Worm (Caenorhabditis elegans): ENCODE data around the gene srv-2.

srv-2 gene

ce11 chrII:10557206-10557574 is 44.9 kb downstream of the srv-2 start (continued):
- TF ChIP-seq lir-3 (tag; optimal IDR thresholded peaks at IDR 0.05; ENCODE audit: poor library complexity), result peak; percentile 45
- peak; percentile 88 for TF ChIP-seq mep-1 (tag; optimal IDR thresholded peaks at IDR 0.05)
- TF ChIP-seq nhr-28 (tag; optimal IDR thresholded peaks at IDR 0.05), result no peak
- TF ChIP-seq ets-5 (GFP tag; IDR thresholded peaks at IDR 0.05), result no peak
- TF ChIP-seq nhr-11 (tag; optimal IDR thresholded peaks at IDR 0.05), result no peak
- peak; percentile 30 for TF ChIP-seq xbp-1 (tag; optimal IDR thresholded peaks at IDR 0.05)
- peak; percentile 79 for TF ChIP-seq blmp-1 (tag; optimal IDR thresholded peaks at IDR 0.05)
- peak; percentile 41 for TF ChIP-seq nhr-47 (tag; optimal IDR thresholded peaks at IDR 0.05)
- TF ChIP-seq C04F5.9 (tag; optimal IDR thresholded peaks at IDR 0.05), result no peak
- no peak for TF ChIP-seq tlp-1 (tag; optimal IDR thresholded peaks at IDR 0.05)
- TF ChIP-seq fkh-4 (tag; optimal IDR thresholded peaks at IDR 0.05; ENCODE audit: borderline replicate concordance), result no peak
- TF ChIP-seq isw-1 (GFP tag; IDR thresholded peaks at IDR 0.05), result no peak
- no peak for TF ChIP-seq nhr-77 (tag; optimal IDR thresholded peaks at IDR 0.05)
- peak; percentile 22 for TF ChIP-seq elt-2 (tag; optimal IDR thresholded peaks at IDR 0.05)
- peak in 2 of 6 experiments; percentile 44 to 85 for TF ChIP-seq elt-3 (tag; optimal IDR thresholded peaks at IDR 0.05)
- no peak for TF ChIP-seq efl-3 (GFP tag; optimal IDR thresholded peaks at IDR 0.05)
- TF ChIP-seq lin-15B (tag; optimal IDR thresholded peaks at IDR 0.05), result no peak
- peak; percentile 21 for TF ChIP-seq ztf-4 (tag; optimal IDR thresholded peaks at IDR 0.05)
- peak; percentile 41 to 67 for TF ChIP-seq lsy-2 (tag; optimal IDR thresholded peaks at IDR 0.05)
- TF ChIP-seq unc-30 (tag; optimal IDR thresholded peaks at IDR 0.05), result no peak
- peak; percentile 53 for TF ChIP-seq irx-1 (tag; optimal IDR thresholded peaks at IDR 0.05)
- no peak for TF ChIP-seq unc-130 (tag; optimal IDR thresholded peaks at IDR 0.05)
- no peak for TF ChIP-seq Y116A8C.19 (tag; optimal IDR thresholded peaks at IDR 0.05; ENCODE audit: borderline replicate concordance)
- TF ChIP-seq aly-2 (tag; optimal IDR thresholded peaks at IDR 0.05), result no peak
- TF ChIP-seq hlh-17 (GFP tag; optimal IDR thresholded peaks at IDR 0.05; ENCODE audit: borderline replicate concordance), result no peak
- peak in 1 of 2 experiments; percentile 26 for TF ChIP-seq efl-1 (optimal IDR thresholded peaks at IDR 0.05)
- peak in 1 of 2 experiments; percentile 31 for TF ChIP-seq efl-1 (GFP tag; optimal IDR thresholded peaks at IDR 0.05 in 1 of 2)
- no peak for TF ChIP-seq nhr-12 (tag; optimal IDR thresholded peaks at IDR 0.05)
- TF ChIP-seq ceh-90 (tag; optimal IDR thresholded peaks at IDR 0.05), result no peak
- no peak for TF ChIP-seq mef-2 (tag; optimal IDR thresholded peaks at IDR 0.05)
- no peak for TF ChIP-seq ceh-8 (GFP tag; optimal IDR thresholded peaks at IDR 0.05)
- no peak for TF ChIP-seq sup-37 (GFP tag; optimal IDR thresholded peaks at IDR 0.05)
- TF ChIP-seq mab-9 (GFP tag; IDR thresholded peaks at IDR 0.05), result no peak
- peak; percentile 8 for TF ChIP-seq fkh-8 (tag; optimal IDR thresholded peaks at IDR 0.05)
- TF ChIP-seq pqm-1 (tag; optimal IDR thresholded peaks at IDR 0.05), result no peak
- no peak for TF ChIP-seq sox-4 (tag; optimal IDR thresholded peaks at IDR 0.05)
- peak; percentile 67 for TF ChIP-seq ama-1 (optimal IDR thresholded peaks at IDR 0.05)
- TF ChIP-seq rnt-1 (tag; optimal IDR thresholded peaks at IDR 0.05), result peak; percentile 13

DNA sequence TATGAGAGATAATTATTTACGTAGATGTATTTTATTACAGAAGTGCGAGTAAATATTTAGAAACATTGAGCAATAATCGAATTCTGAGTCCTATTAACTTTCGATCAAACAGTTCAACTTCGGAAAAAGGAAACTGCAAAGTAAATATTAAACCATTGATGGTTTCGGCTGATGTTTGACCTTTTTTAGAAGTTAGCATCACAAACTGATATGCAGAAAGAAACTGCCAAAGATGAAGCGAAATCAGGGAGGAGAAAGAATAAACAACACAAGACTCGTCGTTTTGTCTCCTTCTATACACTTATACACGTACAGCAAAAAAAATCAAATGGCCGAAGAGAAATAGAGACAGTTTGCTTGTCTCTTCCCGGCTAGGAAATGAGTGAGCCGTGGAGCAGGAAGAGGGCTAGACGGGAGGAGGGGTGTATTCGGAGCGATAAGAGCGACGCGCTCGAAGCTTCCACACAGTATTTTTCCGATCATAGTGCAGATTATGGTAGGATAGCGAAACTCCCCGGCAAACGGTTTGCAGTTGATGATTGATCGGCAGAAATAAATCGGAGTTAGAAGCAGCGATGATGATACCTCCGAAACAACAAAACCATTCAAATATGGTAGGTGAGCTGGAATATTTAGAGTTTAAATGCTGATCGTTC is 45.4 kb downstream of the srv-2 start:
- TF ChIP-seq efl-1 (optimal IDR thresholded peaks at IDR 0.05) (peak in 1 of 2 experiments; percentile 5), efl-1 (GFP tag; optimal IDR thresholded peaks at IDR 0.05 in 1 of 2) (peak in 1 of 2 experiments; percentile 91), lsy-2 (tag; optimal IDR thresholded peaks at IDR 0.05) (peak in 1 of 2 experiments; percentile 27), alr-1 (tag; optimal IDR thresholded peaks at IDR 0.05; ENCODE audit: borderline replicate concordance) (no peak), ets-5 (GFP tag; IDR thresholded peaks at IDR 0.05) (no peak), jun-1 (tag; optimal IDR thresholded peaks at IDR 0.05) (peak; percentile 12), rnt-1 (tag; optimal IDR thresholded peaks at IDR 0.05) (peak; percentile 22)
